Worm (Caenorhabditis elegans) whole organism, L2 larva: Measurements from ENCODE around the gene Y46B2A.4.

Source experiments
- aly-2 ChIP-seq: fragments of 150-350 bp; optimal IDR thresholded peaks from 2 replicates; lab custom pipeline; 2014; ENCODE audit warnings: missing biosample characterization, missing genetic modification characterization
- fos-1 ChIP-seq: fragments of 150-350 bp; optimal IDR thresholded peaks from 2 replicates; lab custom pipeline; 2014; ENCODE audit warnings: missing biosample characterization, missing genetic modification characterization
- lin-11 ChIP-seq: fragments of 150-350 bp; sonication (generic microtip); optimal IDR thresholded peaks from 2 replicates; lab custom pipeline; 2014; ENCODE audit warnings: missing biosample characterization, missing genetic modification characterization, inconsistent platforms, mixed read lengths
- nhr-237 ChIP-seq: fragments of 150-350 bp; optimal IDR thresholded peaks from 2 replicates; lab custom pipeline; 2014; ENCODE audit warnings: missing biosample characterization, missing genetic modification characterization
- nhr-25 ChIP-seq: fragments of 150-350 bp; sonication (generic microtip); optimal IDR thresholded peaks from 3 replicates; lab custom pipeline; 2014; ENCODE audit warnings: missing biosample characterization, missing genetic modification characterization
- snpc-4 ChIP-seq: fragments of 150-350 bp; optimal IDR thresholded peaks from 2 replicates; lab custom pipeline; 2014; ENCODE audit warnings: missing biosample characterization, missing genetic modification characterization
- unc-39 ChIP-seq: fragments of 150-350 bp; optimal IDR thresholded peaks from 2 replicates; lab custom pipeline; 2014; ENCODE audit warnings: missing biosample characterization, missing genetic modification characterization
- unc-62 ChIP-seq: fragments of 150-350 bp; optimal IDR thresholded peaks from 2 replicates; lab custom pipeline; 2014; ENCODE audit warnings: missing biosample characterization, missing genetic modification reagents, missing genetic modification characterization
- zag-1 ChIP-seq: fragments of 150-350 bp; optimal IDR thresholded peaks from 2 replicates; lab custom pipeline; 2014; ENCODE audit warnings: missing biosample characterization, missing genetic modification characterization

DNA sequence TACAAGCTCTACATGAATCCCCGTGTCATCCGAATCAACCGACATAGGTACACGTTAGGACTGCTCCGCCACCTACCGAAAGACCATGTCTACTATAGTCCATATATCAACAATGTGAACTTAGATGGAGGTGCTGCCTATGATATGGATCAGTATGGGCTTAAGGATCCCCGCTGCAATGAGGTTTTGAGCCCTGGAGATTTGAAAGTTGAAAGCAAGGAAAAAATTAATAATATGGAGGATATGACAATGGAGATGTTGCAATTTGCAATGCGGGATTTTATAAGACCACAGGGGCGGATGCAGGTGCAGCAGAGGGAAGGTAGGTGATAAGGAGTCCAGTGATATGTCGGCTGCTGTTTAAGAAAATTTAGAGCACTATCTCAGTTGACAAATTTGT lies 7.7 kb downstream of the Y46B2A.4 start:
- TF ChIP-seq snpc-4 (no peak), nhr-25 (tag; lab: Kevin White, UChicago) (no peak), lin-11 (tag; lab: Kevin White, UChicago) (no peak), zag-1 (tag; lab: Kevin White, UChicago) (no peak), fos-1 (no peak), nhr-237 (tag; lab: Kevin White, UChicago) (no peak), aly-2 (tag; lab: Kevin White, UChicago) (no peak), unc-62 (no peak), unc-39 (tag; lab: Kevin White, UChicago) (no peak)
